Fruit fly (Drosophila melanogaster): ENCODE data around the gene CG13066.

The CG13066 gene

dm6 chr3L:16231857-16232256 lies 40.9 kb upstream of the CG13066 start, which contains the start of the genes PDCD-5 and MED10:
Gene PDCD-5 (minus strand): TSS chr3L:16232038.
Gene MED10 (plus strand): TSS chr3L:16232084.
- TF ChIP-seq GATAd (GFP tag; optimal IDR thresholded peaks at IDR 0.05) = no peak
- no peak for TF ChIP-seq fru (GFP tag; optimal IDR thresholded peaks at IDR 0.05)
- TF ChIP-seq Sp1 (GFP tag; optimal IDR thresholded peaks at IDR 0.05) = peak; percentile 39
- TF ChIP-seq rgr (GFP tag; optimal IDR thresholded peaks at IDR 0.05) = peak; percentile 12
- TF ChIP-seq Hr83 (GFP tag; optimal IDR thresholded peaks at IDR 0.05; ENCODE audit: poor library complexity, severe bottlenecking) = peak; percentile 30
- no peak for TF ChIP-seq N (GFP tag; optimal IDR thresholded peaks at IDR 0.05)
- TF ChIP-seq Rel (GFP tag; optimal IDR thresholded peaks at IDR 0.05) = no peak
- peak; percentile 65 for TF ChIP-seq Rel (tag; optimal IDR thresholded peaks at IDR 0.05)
- TF ChIP-seq OdsH (GFP tag; optimal IDR thresholded peaks at IDR 0.05) = peak; percentile 3
- peak; percentile 39 for TF ChIP-seq HLH106 (tag; optimal IDR thresholded peaks at IDR 0.05)
- no peak for TF ChIP-seq br (GFP tag; optimal IDR thresholded peaks at IDR 0.05)
- peak; percentile 29 for TF ChIP-seq Myc (optimal IDR thresholded peaks at IDR 0.05)
- peak; percentile 0 for TF ChIP-seq Dif (GFP tag; optimal IDR thresholded peaks at IDR 0.05; ENCODE audit: partially characterized antibody)
- no peak for TF ChIP-seq CG9705 (GFP tag; optimal IDR thresholded peaks at IDR 0.05)

- TF ChIP-seq sage (GFP tag; optimal IDR thresholded peaks at IDR 0.05) (no peak), Dif (GFP tag; optimal IDR thresholded peaks at IDR 0.05; ENCODE audit: partially characterized antibody) (no peak), woc (GFP tag; optimal IDR thresholded peaks at IDR 0.05) (no peak), Hnf4 (GFP tag; optimal IDR thresholded peaks at IDR 0.05) (no peak)
These were observed 39.8 kb upstream of the CG13066 start, which contains the start of gene Hsc20 for dm6 chr3L:16232924-16233323. Gene Hsc20 (plus strand): TSS chr3L:16233127.

DNA sequence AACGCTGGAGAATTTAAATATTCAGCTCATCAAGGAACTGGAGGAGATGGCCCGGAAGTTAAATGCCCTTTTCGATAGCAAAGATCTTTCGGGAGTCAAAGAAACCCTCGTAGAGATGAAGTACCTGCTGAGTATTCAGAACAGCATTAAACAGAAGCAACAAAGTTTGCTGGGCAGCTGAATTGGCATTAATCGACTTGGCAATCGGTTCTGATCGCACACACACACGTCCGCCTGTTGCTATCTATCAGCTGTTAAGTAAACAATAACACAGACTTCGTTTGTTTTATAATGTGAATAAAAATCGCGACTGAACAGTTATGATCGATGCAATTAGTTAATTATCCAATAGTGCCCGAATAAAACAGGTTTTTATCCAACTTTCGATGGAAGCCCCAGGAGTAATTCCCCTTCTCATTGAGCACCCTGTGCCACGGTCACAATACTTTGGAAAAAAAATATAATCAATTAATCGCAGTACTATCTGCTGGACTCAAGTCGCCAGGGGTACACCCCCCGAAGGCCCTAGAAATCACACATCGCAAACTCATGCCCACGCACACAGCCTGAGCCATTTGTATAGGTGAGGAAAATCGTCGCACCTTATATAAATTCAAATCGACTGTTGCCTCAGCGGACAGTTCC lies 38.7 kb upstream of the CG13066 start:
- no peak for TF ChIP-seq HLH106 (tag; optimal IDR thresholded peaks at IDR 0.05)
- peak; percentile 21 for TF ChIP-seq rgr (GFP tag; optimal IDR thresholded peaks at IDR 0.05)
- peak; percentile 32 for TF ChIP-seq h (GFP tag; optimal IDR thresholded peaks at IDR 0.05)
- no peak for TF ChIP-seq Rel (GFP tag; optimal IDR thresholded peaks at IDR 0.05)
- TF ChIP-seq Rel (tag; optimal IDR thresholded peaks at IDR 0.05) = peak; percentile 96

DNA sequence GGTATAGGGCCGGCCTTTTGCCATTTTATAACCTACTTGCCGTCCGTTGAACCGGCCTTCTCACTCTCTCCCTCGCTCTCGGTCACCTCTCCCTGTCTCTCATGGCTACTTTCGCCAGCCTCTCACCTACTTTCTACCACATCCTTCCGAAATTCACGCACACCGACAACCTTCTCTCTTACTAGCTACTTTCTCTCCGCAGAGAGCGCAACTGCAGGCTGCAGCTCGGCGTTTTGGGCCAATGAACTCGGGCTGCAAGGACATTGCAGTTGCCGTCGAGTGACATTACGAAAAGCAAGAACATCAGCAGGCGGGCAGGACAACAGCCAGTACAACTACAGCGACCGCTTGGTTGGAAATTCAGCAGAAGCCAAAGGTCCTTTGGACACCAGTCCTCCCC lies 31.4 kb upstream of the CG13066 start:
- no peak for TF ChIP-seq Myc (optimal IDR thresholded peaks at IDR 0.05)
- no peak for TF ChIP-seq brk (GFP tag; optimal IDR thresholded peaks at IDR 0.05)
- no peak for TF ChIP-seq psq (GFP tag; optimal IDR thresholded peaks at IDR 0.05)
- TF ChIP-seq Dif (GFP tag; optimal IDR thresholded peaks at IDR 0.05; ENCODE audit: partially characterized antibody) = no peak
- no peak for TF ChIP-seq fru (GFP tag; optimal IDR thresholded peaks at IDR 0.05)
- no peak for TF ChIP-seq h (GFP tag; optimal IDR thresholded peaks at IDR 0.05)
- TF ChIP-seq Hr83 (GFP tag; optimal IDR thresholded peaks at IDR 0.05; ENCODE audit: poor library complexity, severe bottlenecking) = no peak
- no peak for TF ChIP-seq dsf (GFP tag; optimal IDR thresholded peaks at IDR 0.05; ENCODE audit: borderline replicate concordance)
- TF ChIP-seq sv (GFP tag; optimal IDR thresholded peaks at IDR 0.05) = no peak
- TF ChIP-seq rgr (GFP tag; optimal IDR thresholded peaks at IDR 0.05) = no peak
- TF ChIP-seq foxo (GFP tag; optimal IDR thresholded peaks at IDR 0.05) = no peak
- no peak for TF ChIP-seq Hr78 (GFP tag; optimal IDR thresholded peaks at IDR 0.05)
- TF ChIP-seq usp (GFP tag; optimal IDR thresholded peaks at IDR 0.05) = no peak
- no peak for TF ChIP-seq CG32264 (GFP tag; optimal IDR thresholded peaks at IDR 0.05)
- TF ChIP-seq Vsx2 (GFP tag; optimal IDR thresholded peaks at IDR 0.05; ENCODE audit: partially characterized antibody) = no peak
- TF ChIP-seq CrebA (GFP tag; optimal IDR thresholded peaks at IDR 0.05; ENCODE audit: borderline replicate concordance) = no peak
- no peak for TF ChIP-seq Sp1 (GFP tag; optimal IDR thresholded peaks at IDR 0.05)
- TF ChIP-seq GATAd (GFP tag; optimal IDR thresholded peaks at IDR 0.05) = no peak

DNA sequence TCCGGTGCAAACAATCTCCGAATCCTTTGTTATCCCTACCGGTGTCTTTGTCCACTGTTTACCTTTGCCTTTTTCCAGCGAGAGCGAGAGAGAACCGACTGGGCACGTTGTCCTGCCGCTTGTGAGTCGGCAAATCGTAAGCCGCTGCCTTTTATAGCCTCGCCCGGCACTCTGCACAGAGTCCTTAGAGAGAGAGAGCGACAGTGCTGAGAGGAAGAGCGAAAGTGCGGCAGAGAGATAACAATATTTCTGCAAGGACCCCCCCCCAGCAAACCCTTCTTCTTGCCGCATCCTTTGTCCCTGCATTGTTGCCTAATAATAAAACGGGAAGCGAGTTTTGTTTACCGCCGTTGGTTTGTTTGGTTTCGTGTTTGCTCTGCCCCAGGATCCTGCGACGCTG lies 20.5 kb upstream of the CG13066 start, which contains the start of gene CG13055:
CG13055 (minus strand) TSS at position 101 of the 400 bp plus-strand sequence.
- TF ChIP-seq woc (GFP tag; optimal IDR thresholded peaks at IDR 0.05) = no peak
- TF ChIP-seq rgr (GFP tag; optimal IDR thresholded peaks at IDR 0.05) = no peak
- TF ChIP-seq pan (optimal IDR thresholded peaks at IDR 0.05) = no peak
- TF ChIP-seq GATAd (GFP tag; optimal IDR thresholded peaks at IDR 0.05) = no peak
- TF ChIP-seq Vsx2 (GFP tag; optimal IDR thresholded peaks at IDR 0.05; ENCODE audit: partially characterized antibody) = no peak
- no peak for TF ChIP-seq CG9705 (GFP tag; optimal IDR thresholded peaks at IDR 0.05)
